Fruit fly (Drosophila melanogaster) whole organism: ENCODE results near the gene Tsen2.

Experiments
- CG8478 ChIP-seq: fragments of >200 bp; optimal IDR thresholded peaks from 2 replicates; lab custom pipeline; 2018; ENCODE audit warnings: inconsistent platforms
- Dll ChIP-seq: fragments of >200 bp; optimal IDR thresholded peaks from 2 replicates; lab custom pipeline; 2017
- EcR ChIP-seq, 2 experiments: fragments of >200 bp; optimal IDR thresholded peaks; 2 replicates each; lab custom pipeline; 2017; ENCODE audit warnings: missing biosample characterization in 2 of 2, missing genetic modification characterization in 2 of 2, missing genetic modification reagents in 2 of 2
- pan ChIP-seq: fragments of >200 bp; optimal IDR thresholded peaks from 2 replicates; lab custom pipeline; 2017
- psq ChIP-seq: fragments of >200 bp; optimal IDR thresholded peaks from 2 replicates; lab custom pipeline; 2017
- usp ChIP-seq: fragments of >200 bp; optimal IDR thresholded peaks from 2 replicates; lab custom pipeline; 2017; ENCODE audit warnings: missing biosample characterization, missing genetic modification characterization, mixed read lengths

The Tsen2 gene

dm6 chr2L:16703008-16703510, 26.5 kb upstream of the Tsen2 start:
- TF ChIP-seq pan (lab: Kevin White, UChicago) (no peak), Dll (lab: Kevin White, UChicago) (no peak), EcR (GFP tag; optimal IDR thresholded peaks at IDR 0.05; lab: Kevin White, UChicago) (no peak), CG8478 (no peak), usp (GFP tag; lab: Kevin White, UChicago) (no peak)

DNA sequence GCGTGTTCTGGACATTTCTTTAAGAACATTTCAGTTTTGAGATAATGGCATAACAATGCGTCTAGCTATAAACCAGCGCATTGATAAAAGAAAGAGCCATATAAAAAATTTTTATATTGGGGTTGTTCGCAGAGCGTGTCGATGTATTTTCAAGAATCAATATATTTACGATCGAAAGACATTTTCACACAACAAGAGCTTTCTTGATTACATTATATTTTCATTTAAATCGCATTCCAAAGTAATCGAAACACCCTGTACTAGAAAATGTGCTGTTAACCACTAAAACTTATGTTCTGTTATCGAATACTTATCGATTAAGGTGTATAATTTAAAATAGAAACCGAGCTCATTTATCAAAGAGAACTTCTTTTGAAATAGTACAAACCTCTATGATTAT, 25.8 kb upstream of the Tsen2 start:
- TF ChIP-seq EcR (GFP tag; optimal IDR thresholded peaks at IDR 0.05; lab: Kevin White, UChicago) (no peak), psq (no peak), CG8478 (no peak), usp (GFP tag; lab: Kevin White, UChicago) (no peak), pan (lab: Kevin White, UChicago) (no peak), Dll (lab: Kevin White, UChicago) (no peak)

DNA sequence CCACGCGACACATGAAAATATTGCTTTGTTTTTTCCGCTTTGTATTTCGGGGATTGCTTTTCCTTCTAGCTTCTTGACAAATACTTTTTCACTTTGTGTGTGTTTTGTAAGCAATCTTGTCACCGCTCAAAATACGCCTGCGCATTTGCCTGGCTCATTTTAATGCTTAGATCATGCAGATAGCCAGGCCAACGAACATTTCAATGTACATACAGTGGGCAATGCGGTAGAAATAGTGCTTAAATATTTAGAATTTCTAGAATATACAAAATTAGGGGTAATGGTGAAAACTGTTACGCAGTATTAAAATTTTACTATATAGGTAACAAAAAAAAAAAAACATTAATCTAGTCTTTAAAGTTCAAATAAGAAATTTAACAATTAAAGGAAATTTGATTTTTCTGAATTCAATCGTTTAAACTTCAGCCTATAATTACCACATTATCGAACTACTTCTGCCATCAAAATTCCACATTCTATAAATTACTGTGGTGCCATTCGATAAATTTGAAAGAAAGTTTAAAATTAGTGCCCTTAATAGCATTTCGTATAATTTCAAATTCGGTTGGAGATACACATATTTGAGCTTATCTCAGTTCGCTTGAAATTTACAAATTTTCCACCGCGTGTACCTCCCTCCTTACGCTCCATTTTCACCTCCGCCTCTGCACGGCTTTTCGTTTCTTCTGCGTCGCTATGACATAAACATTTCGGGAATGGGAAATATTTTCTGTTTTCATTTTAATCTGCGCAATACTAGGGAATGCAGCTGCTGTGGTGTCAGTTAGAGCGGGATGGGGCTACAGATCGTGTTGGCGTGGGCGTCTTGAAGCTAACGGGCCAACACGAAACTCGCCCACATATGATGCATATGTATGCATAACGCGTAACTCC, 22.4 kb upstream of the Tsen2 start:
- no peak for TF ChIP-seq psq
- no peak for TF ChIP-seq EcR (GFP tag; optimal IDR thresholded peaks at IDR 0.05; lab: Kevin White, UChicago)
- no peak for TF ChIP-seq pan (lab: Kevin White, UChicago)
- TF ChIP-seq CG8478, result no peak
- TF ChIP-seq usp (GFP tag; lab: Kevin White, UChicago), result no peak
- TF ChIP-seq Dll (lab: Kevin White, UChicago), result no peak

DNA sequence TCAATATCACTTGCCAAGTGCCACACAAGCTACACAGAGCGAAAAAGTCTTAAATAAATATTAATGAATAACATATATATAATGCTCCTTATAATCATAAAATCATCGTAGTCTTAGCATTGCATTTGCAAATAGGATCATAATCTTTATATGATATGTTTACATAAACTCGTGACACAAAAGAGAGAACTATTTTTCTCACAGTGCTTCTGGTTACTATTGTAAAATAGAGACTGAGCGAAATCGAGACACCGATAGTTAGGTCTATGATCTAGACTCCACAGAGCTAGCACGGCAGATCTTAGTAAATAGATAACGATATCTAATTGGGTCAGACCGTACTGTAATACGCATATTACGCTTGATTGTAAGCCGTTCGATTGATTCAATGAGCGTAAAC, 19.9 kb upstream of the Tsen2 start:
- TF ChIP-seq CG8478 (no peak), Dll (lab: Kevin White, UChicago) (no peak), pan (lab: Kevin White, UChicago) (no peak), EcR (GFP tag; optimal IDR thresholded peaks at IDR 0.05; lab: Kevin White, UChicago) (no peak), usp (GFP tag; lab: Kevin White, UChicago) (no peak), psq (no peak)

DNA sequence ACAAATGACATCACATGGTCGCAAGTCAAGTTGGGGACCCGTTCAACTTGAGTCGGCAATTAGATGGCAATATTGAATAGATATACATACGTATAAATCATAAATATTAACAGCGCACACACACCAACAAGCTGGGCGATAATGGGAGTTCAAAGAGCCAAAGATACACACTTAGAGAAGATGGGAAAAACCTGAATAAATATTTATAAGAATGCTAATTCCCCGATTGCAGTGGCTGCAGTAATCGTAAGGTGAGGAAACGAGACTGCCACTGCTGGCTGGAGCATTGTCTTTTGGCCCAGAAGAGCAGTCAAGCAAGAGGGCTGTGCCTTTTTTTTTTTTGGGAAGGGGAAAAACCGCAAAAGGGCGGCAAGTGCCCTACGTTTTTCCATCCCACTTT, 19.3 kb upstream of the Tsen2 start:
- no peak for TF ChIP-seq Dll (lab: Kevin White, UChicago)
- no peak for TF ChIP-seq pan (lab: Kevin White, UChicago)
- no peak for TF ChIP-seq CG8478
- TF ChIP-seq psq, result no peak
- TF ChIP-seq EcR (GFP tag; optimal IDR thresholded peaks at IDR 0.05; lab: Kevin White, UChicago), result no peak
- TF ChIP-seq usp (GFP tag; lab: Kevin White, UChicago), result no peak

DNA sequence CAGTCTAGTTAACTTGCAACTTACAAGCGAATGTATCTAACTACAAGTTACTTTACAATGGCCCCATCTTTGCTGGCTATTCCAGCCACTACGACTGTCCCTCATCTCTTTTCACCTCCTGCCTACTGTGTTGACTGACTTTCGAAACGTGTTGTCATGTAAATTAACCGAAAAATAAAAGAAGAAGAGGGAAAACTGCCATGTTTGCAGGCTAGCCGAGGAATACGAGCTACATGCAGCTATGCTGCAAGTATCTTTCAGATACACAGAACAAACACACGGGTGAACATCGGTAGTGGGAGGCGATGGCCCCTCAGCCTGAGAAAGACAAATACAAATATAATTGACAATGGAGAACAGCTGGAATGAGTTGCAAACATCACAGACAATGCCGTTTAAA, 18.9 kb upstream of the Tsen2 start:
- TF ChIP-seq Dll (lab: Kevin White, UChicago) (no peak), psq (no peak)

dm6 chr2L:16711891-16712290, 17.7 kb upstream of the Tsen2 start:
- TF ChIP-seq pan (lab: Kevin White, UChicago), result no peak
- TF ChIP-seq psq, result no peak
- no peak for TF ChIP-seq EcR (GFP tag; optimal IDR thresholded peaks at IDR 0.05; lab: Kevin White, UChicago)
- no peak for TF ChIP-seq Dll (lab: Kevin White, UChicago)
- TF ChIP-seq CG8478, result no peak
- no peak for TF ChIP-seq usp (GFP tag; lab: Kevin White, UChicago)

dm6 chr2L:16713929-16714328, 15.6 kb upstream of the Tsen2 start:
- no peak for TF ChIP-seq EcR (GFP tag; optimal IDR thresholded peaks at IDR 0.05; lab: Kevin White, UChicago)

- TF ChIP-seq psq (no peak), usp (GFP tag; lab: Kevin White, UChicago) (no peak), pan (lab: Kevin White, UChicago) (no peak), EcR (GFP tag; optimal IDR thresholded peaks at IDR 0.05; lab: Kevin White, UChicago) (no peak), Dll (lab: Kevin White, UChicago) (no peak), CG8478 (no peak)
These were observed 14.3 kb upstream of the Tsen2 start for dm6 chr2L:16715133-16715833.

dm6 chr2L:16715841-16716701, 13.5 kb upstream of the Tsen2 start, which contains the start of the genes Cyt-c-d and CG31808:
Gene Cyt-c-d, plus strand, starts transcription at chr2L:16715891.
Gene CG31808, minus strand, starts transcription at chr2L:16716195.
- TF ChIP-seq pan (lab: Kevin White, UChicago) (no peak), CG8478 (no peak), Dll (lab: Kevin White, UChicago) (no peak), usp (GFP tag; lab: Kevin White, UChicago) (no peak), EcR (GFP tag; optimal IDR thresholded peaks at IDR 0.05; lab: Kevin White, UChicago) (no peak), psq (no peak)

dm6 chr2L:16716771-16717170, 12.8 kb upstream of the Tsen2 start:
- no peak for TF ChIP-seq Dll (lab: Kevin White, UChicago)
